Worm (Caenorhabditis elegans) whole organism, L1 larva: ENCODE data around the gene F44F4.15.

Experiments
- blmp-1 ChIP-seq: fragments of 150-350 bp; optimal IDR thresholded peaks from 2 replicates; lab custom pipeline; 2014; ENCODE audit warnings: missing biosample characterization, missing genetic modification characterization
- ceh-82 ChIP-seq, 3 experiments: fragments of 150-350 bp in 1 of 3; sonication (generic microtip) in 2 of 3; optimal IDR thresholded peaks; 2 replicates each; lab custom pipeline; 2014 to 2017; ENCODE audit warnings: missing biosample characterization in 3 of 3, missing genetic modification characterization in 3 of 3
- ces-1 ChIP-seq: fragments of 150-350 bp; optimal IDR thresholded peaks from 2 replicates; lab custom pipeline; 2014; ENCODE audit warnings: missing biosample characterization, missing genetic modification reagents, missing genetic modification characterization
- elt-3 ChIP-seq, 6 experiments: fragments of 150-350 bp in 1 of 6; sonication (generic microtip); optimal IDR thresholded peaks; 2 replicates each; lab custom pipeline; 2017 to 2018; ENCODE audit warnings: missing biosample characterization in 6 of 6, missing genetic modification characterization in 6 of 6, inconsistent platforms in 1 of 6
- fkh-10 ChIP-seq: sonication (generic microtip); optimal IDR thresholded peaks from 2 replicates; lab custom pipeline; 2017; ENCODE audit warnings: missing biosample characterization, missing genetic modification reagents, missing genetic modification characterization
- jun-1 ChIP-seq: fragments of 150-350 bp; optimal IDR thresholded peaks from 2 replicates; lab custom pipeline; 2014; ENCODE audit warnings: missing biosample characterization, missing genetic modification reagents, missing genetic modification characterization
- lin-35 ChIP-seq, 2 experiments: fragments of 150-350 bp; optimal IDR thresholded peaks; 2 replicates each; lab custom pipeline; 2014; ENCODE audit warnings: missing biosample characterization in 2 of 2, missing genetic modification characterization in 2 of 2, missing genetic modification reagents in 2 of 2
- nhr-28 ChIP-seq: fragments of 150-350 bp; optimal IDR thresholded peaks from 2 replicates; lab custom pipeline; 2014; ENCODE audit warnings: missing biosample characterization, missing genetic modification characterization
- pqm-1 ChIP-seq: sonication (generic microtip); optimal IDR thresholded peaks from 3 replicates; lab custom pipeline; 2017; ENCODE audit warnings: missing biosample characterization, missing genetic modification characterization
- skn-1 ChIP-seq: fragments of 150-350 bp; optimal IDR thresholded peaks from 2 replicates; lab custom pipeline; 2014; ENCODE audit warnings: missing biosample characterization, missing genetic modification characterization
- sup-37 ChIP-seq: fragments of 200-800 bp; sonication (Bioruptor generic); optimal IDR thresholded peaks from 2 replicates; lab custom pipeline; 2018; ENCODE audit warnings: mild to moderate bottlenecking, missing genetic modification characterization, missing compliant biosample characterization
- swsn-7 ChIP-seq: sonication (generic microtip); optimal IDR thresholded peaks from 2 replicates; lab custom pipeline; 2016; ENCODE audit warnings: missing genetic modification characterization, missing compliant biosample characterization
- unc-62 ChIP-seq: fragments of 150-350 bp; optimal IDR thresholded peaks from 2 replicates; lab custom pipeline; 2014; ENCODE audit warnings: missing biosample characterization, missing genetic modification reagents, missing genetic modification characterization
- xbp-1 ChIP-seq: sonication (generic microtip); optimal IDR thresholded peaks from 2 replicates; lab custom pipeline; 2016; ENCODE audit warnings: missing genetic modification characterization, missing compliant biosample characterization

ce11 chrII:10956793-10957192 lies 42.3 kb downstream of the F44F4.15 start, which contains the start of gene R03D7.8:
- TF ChIP-seq ceh-82 (tag; optimal IDR thresholded peaks at IDR 0.05; lab: Kevin White, UChicago), result no peak
- TF ChIP-seq blmp-1 (tag; lab: Kevin White, UChicago), result no peak
- TF ChIP-seq jun-1, result no peak
- no peak for TF ChIP-seq pqm-1 (tag; lab: Kevin White, UChicago)
- no peak for TF ChIP-seq xbp-1
- TF ChIP-seq elt-3 (tag; optimal IDR thresholded peaks at IDR 0.05; lab: Kevin White, UChicago), result no peak
- TF ChIP-seq fkh-10 (GFP tag; lab: Kevin White, UChicago), result no peak
- no peak for TF ChIP-seq sup-37
- TF ChIP-seq unc-62, result no peak
- TF ChIP-seq lin-35 (GFP tag; optimal IDR thresholded peaks at IDR 0.05; lab: Kevin White, UChicago), result no peak
- no peak for TF ChIP-seq skn-1 (tag; lab: Kevin White, UChicago)
- no peak for TF ChIP-seq ces-1 (GFP tag; lab: Kevin White, UChicago)
- TF ChIP-seq swsn-7 (tag; lab: Kevin White, UChicago), result no peak
- no peak for TF ChIP-seq nhr-28 (tag; lab: Kevin White, UChicago)
